Fruit fly (Drosophila melanogaster): ENCODE results near the gene byn.

- TF ChIP-seq GATAd (GFP tag; optimal IDR thresholded peaks at IDR 0.05), result no peak
- no peak for TF ChIP-seq lola (GFP tag; optimal IDR thresholded peaks at IDR 0.05)
- no peak for TF ChIP-seq pan (optimal IDR thresholded peaks at IDR 0.05)
- no peak for TF ChIP-seq Abd-B (GFP tag; optimal IDR thresholded peaks at IDR 0.05)
- TF ChIP-seq psq (GFP tag; optimal IDR thresholded peaks at IDR 0.05), result no peak
- TF ChIP-seq Dif (GFP tag; optimal IDR thresholded peaks at IDR 0.05; ENCODE audit: partially characterized antibody), result no peak
- TF ChIP-seq rgr (GFP tag; optimal IDR thresholded peaks at IDR 0.05), result no peak
- TF ChIP-seq dmrt93B (GFP tag; optimal IDR thresholded peaks at IDR 0.05), result no peak
- no peak for TF ChIP-seq sage (GFP tag; optimal IDR thresholded peaks at IDR 0.05)
- TF ChIP-seq usp (GFP tag; optimal IDR thresholded peaks at IDR 0.05), result no peak
- no peak for TF ChIP-seq dl (GFP tag; optimal IDR thresholded peaks at IDR 0.05; ENCODE audit: insufficient read depth in 1 of 2, partially characterized antibody in 2 of 2)
Measured at dm6 chr3L:11957669-11958333, 30.3 kb downstream of the byn start, which contains the start of the genes CG11570 and CG43294.

All from whole organism, wandering third instar larva.